Fruit fly (Drosophila melanogaster) whole organism: ENCODE measurements around the gene sens-2.

Experiments used
- Dll ChIP-seq: fragments of >200 bp; optimal IDR thresholded peaks from 2 replicates; lab custom pipeline; 2017
- EcR ChIP-seq, 2 experiments: fragments of >200 bp; optimal IDR thresholded peaks; 2 replicates each; lab custom pipeline; 2017; ENCODE audit warnings: missing biosample characterization in 2 of 2, missing genetic modification characterization in 2 of 2, missing genetic modification reagents in 2 of 2
- pan ChIP-seq: fragments of >200 bp; optimal IDR thresholded peaks from 2 replicates; lab custom pipeline; 2017
- usp ChIP-seq: fragments of >200 bp; optimal IDR thresholded peaks from 2 replicates; lab custom pipeline; 2017; ENCODE audit warnings: missing biosample characterization, missing genetic modification characterization, mixed read lengths

- TF ChIP-seq pan (lab: Kevin White, UChicago) (no peak), Dll (no peak), usp (GFP tag; lab: Kevin White, UChicago) (no peak), EcR (GFP tag; optimal IDR thresholded peaks at IDR 0.05; lab: Kevin White, UChicago) (no peak)
Observed at dm6 chr2L:6837829-6838228, 16.1 kb downstream of the sens-2 start.
